Fruit fly (Drosophila melanogaster) whole organism, prepupa: ENCODE data around the gene Kah.

ENCODE experiments used
- OdsH ChIP-seq: fragments of 200-800 bp; sonication (Bioruptor generic); optimal IDR thresholded peaks from 3 replicates; lab custom pipeline; 2016; ENCODE audit warnings: missing biosample characterization, missing genetic modification characterization
- Smox ChIP-seq: fragments of 200-800 bp; sonication (Bioruptor generic); optimal IDR thresholded peaks from 3 replicates; lab custom pipeline; 2016; ENCODE audit warnings: missing biosample characterization, missing genetic modification characterization
- Sox102F ChIP-seq: fragments of 200-800 bp; sonication (Bioruptor generic); optimal IDR thresholded peaks from 2 replicates; lab custom pipeline; 2016; ENCODE audit warnings: missing biosample characterization, mild to moderate bottlenecking, missing genetic modification characterization
- fd85E ChIP-seq: fragments of 200-800 bp; sonication (Bioruptor generic); optimal IDR thresholded peaks from 3 replicates; lab custom pipeline; 2016; ENCODE audit warnings: missing biosample characterization, missing genetic modification characterization
- svp ChIP-seq: fragments of 200-800 bp; sonication (Bioruptor generic); peaks from one replicate; lab custom pipeline; 2016; ENCODE audit warnings: missing biosample characterization, missing genetic modification characterization

DNA sequence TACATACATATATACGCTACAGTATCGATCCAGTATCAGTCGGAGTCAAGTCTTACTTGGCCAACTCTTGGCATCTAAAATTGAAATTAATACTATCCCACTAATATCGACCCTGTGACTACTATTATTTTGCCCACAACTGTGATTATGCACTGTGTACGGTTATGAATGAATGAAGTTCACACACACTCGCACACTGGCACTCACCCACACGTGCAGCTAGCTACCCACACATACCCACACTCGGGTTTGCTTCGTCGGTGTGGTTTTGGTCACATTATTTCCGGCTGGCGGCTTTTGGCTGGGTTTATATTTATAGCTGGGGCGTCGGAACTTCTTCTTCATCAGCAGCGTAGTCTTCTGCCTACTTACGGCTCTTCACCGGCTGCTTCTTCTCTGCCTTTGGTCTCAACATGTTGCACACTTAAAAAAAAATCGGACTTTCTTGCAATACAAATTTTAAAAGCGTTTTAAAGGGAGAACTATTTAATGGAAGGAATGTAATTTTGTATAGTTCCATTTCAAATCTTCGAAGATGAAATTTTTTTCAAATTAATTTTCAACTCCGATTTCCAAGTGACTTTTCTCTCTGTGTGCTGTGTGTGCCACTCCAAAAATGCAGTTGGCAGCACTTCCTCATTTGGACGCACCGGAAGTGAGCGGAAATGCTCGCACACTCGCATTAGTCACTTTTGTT lies 45.4 kb upstream of the Kah start:
- peak; percentile 88 for TF ChIP-seq OdsH (GFP tag; lab: Kevin White, UChicago)
- peak; percentile 77 for TF ChIP-seq Sox102F (GFP tag; lab: Kevin White, UChicago)
- peak; percentile 47 for TF ChIP-seq fd85E (GFP tag; lab: Kevin White, UChicago)
- peak; percentile 89 for TF ChIP-seq svp
- TF ChIP-seq Smox (GFP tag; lab: Kevin White, UChicago), result peak; percentile 66
